Fruit fly (Drosophila melanogaster) whole organism: Measurements from ENCODE around the gene TfIIFalpha.

Experiments
- CG8478 ChIP-seq: fragments of >200 bp; optimal IDR thresholded peaks from 2 replicates; lab custom pipeline; 2018; ENCODE audit warnings: inconsistent platforms
- pan ChIP-seq: fragments of >200 bp; optimal IDR thresholded peaks from 2 replicates; lab custom pipeline; 2017
- psq ChIP-seq: fragments of >200 bp; optimal IDR thresholded peaks from 2 replicates; lab custom pipeline; 2017
- usp ChIP-seq: fragments of >200 bp; optimal IDR thresholded peaks from 2 replicates; lab custom pipeline; 2017; ENCODE audit warnings: missing biosample characterization, missing genetic modification characterization, mixed read lengths

dm6 chr3R:6381784-6382183 lies 1.5 kb downstream of the TfIIFalpha start:
- TF ChIP-seq CG8478 (lab: Kevin White, UChicago) (no peak), psq (no peak), pan (lab: Kevin White, UChicago) (no peak), usp (GFP tag; lab: Kevin White, UChicago) (no peak)
